Fruit fly (Drosophila melanogaster) whole organism, wandering third instar larva: Measurements from ENCODE around the gene Ugalt.

Experiments used
- Abd-B ChIP-seq: fragments of >200 bp; optimal IDR thresholded peaks from 2 replicates; lab custom pipeline; 2017; ENCODE audit warnings: missing biosample characterization, missing genetic modification characterization
- Dfd ChIP-seq: fragments of >200 bp; optimal IDR thresholded peaks from 2 replicates; lab custom pipeline; 2017; ENCODE audit warnings: missing biosample characterization, missing genetic modification characterization
- Hnf4 ChIP-seq: fragments of 200-800 bp; sonication (Bioruptor generic); optimal IDR thresholded peaks from 2 replicates; lab custom pipeline; 2016; ENCODE audit warnings: missing biosample characterization, mild to moderate bottlenecking, missing genetic modification characterization
- Hr83 ChIP-seq: fragments of 200-300 bp; sonication (Bioruptor generic); optimal IDR thresholded peaks from 2 replicates; lab custom pipeline; 2016; ENCODE audit warnings: missing biosample characterization, mild to moderate bottlenecking, missing genetic modification characterization, moderate library complexity; ENCODE audit not compliant: poor library complexity, severe bottlenecking
- Jra ChIP-seq: sonication (Bioruptor generic); optimal IDR thresholded peaks from 2 replicates; lab custom pipeline; 2016; ENCODE audit warnings: missing biosample characterization, missing genetic modification characterization
- Mio ChIP-seq: sonication (Bioruptor generic); optimal IDR thresholded peaks from 2 replicates; lab custom pipeline; 2016; ENCODE audit warnings: missing biosample characterization, missing genetic modification characterization
- OdsH ChIP-seq: fragments of 200-800 bp; sonication (Bioruptor generic); optimal IDR thresholded peaks from 2 replicates; lab custom pipeline; 2016; ENCODE audit warnings: missing biosample characterization, mild to moderate bottlenecking, missing genetic modification characterization
- Vsx2 ChIP-seq: fragments of 200-300, 225-300 bp; sonication (Bioruptor generic); optimal IDR thresholded peaks from 2 replicates; lab custom pipeline; 2018; ENCODE audit warnings: missing biosample characterization, missing genetic modification characterization; ENCODE audit not compliant: partially characterized antibody
- dl ChIP-seq, 2 experiments: fragments of 175-275, 200-275 bp in 1 of 2; fragments of 200-275 bp in 1 of 2; sonication (Bioruptor generic); optimal IDR thresholded peaks; lab custom pipeline; 2018; ENCODE audit warnings: mild to moderate bottlenecking in 2 of 2, missing biosample characterization in 2 of 2, missing genetic modification characterization in 2 of 2, moderate library complexity in 2 of 2; ENCODE audit not compliant: partially characterized antibody in 2 of 2, insufficient read depth in 1 of 2
- dmrt93B ChIP-seq: fragments of 200-800 bp; sonication (Bioruptor generic); optimal IDR thresholded peaks from 2 replicates; lab custom pipeline; 2018; ENCODE audit warnings: missing biosample characterization, mild to moderate bottlenecking, missing genetic modification characterization
- fru ChIP-seq: fragments of 200-800 bp; sonication (Bioruptor generic); optimal IDR thresholded peaks from 3 replicates; lab custom pipeline; 2016; ENCODE audit warnings: missing biosample characterization, mild to moderate bottlenecking, missing genetic modification characterization
- h ChIP-seq: fragments of 200-800 bp; sonication (Bioruptor generic); optimal IDR thresholded peaks from 3 replicates; lab custom pipeline; 2016; ENCODE audit warnings: missing biosample characterization, mild to moderate bottlenecking, missing genetic modification characterization
- pan ChIP-seq: fragments of >200 bp; optimal IDR thresholded peaks from 2 replicates; lab custom pipeline; 2017
- psq ChIP-seq: fragments of 200-800 bp; sonication (Bioruptor generic); optimal IDR thresholded peaks from 3 replicates; lab custom pipeline; 2017; ENCODE audit warnings: missing biosample characterization, mild to moderate bottlenecking, missing genetic modification characterization, moderate library complexity

DNA sequence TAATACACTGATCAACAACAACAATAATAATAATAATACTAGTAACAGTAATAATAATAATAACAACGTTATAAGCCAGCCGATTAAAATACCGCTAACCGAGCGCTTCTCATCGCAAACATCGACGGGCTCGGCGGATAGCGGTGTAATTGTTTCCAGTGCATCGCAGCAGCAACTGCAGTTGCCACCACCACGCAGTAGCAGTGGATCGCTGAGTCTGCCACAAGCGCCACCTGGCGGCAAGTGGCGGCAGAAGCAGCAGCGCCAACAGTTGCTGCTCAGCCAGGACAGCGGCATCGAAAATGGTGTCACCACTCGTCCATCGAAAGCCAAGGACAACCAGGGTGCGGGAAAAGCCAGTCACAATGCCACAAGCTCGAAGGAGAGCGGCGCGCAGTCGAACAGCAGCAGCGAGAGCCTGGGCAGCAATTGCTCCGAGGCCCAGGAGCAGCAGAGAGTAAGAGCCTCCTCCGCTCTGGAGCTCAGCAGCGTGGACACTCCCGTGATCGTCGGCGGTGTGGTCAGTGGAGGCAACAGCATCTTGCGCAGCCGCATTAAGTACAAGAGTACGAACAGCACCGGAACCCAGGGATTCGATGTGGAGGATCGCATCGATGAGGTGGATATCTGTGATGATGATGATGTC lies 44.1 kb downstream of the Ugalt start:
- TF ChIP-seq Hnf4 (GFP tag; lab: Kevin White, UChicago) (no peak), Dfd (GFP tag; lab: Kevin White, UChicago) (no peak), psq (GFP tag; lab: Kevin White, UChicago) (no peak), Jra (GFP tag; lab: Kevin White, UChicago) (no peak), pan (lab: Kevin White, UChicago) (no peak), OdsH (no peak), Abd-B (no peak), Hr83 (GFP tag; lab: Kevin White, UChicago) (no peak), fru (GFP tag; lab: Kevin White, UChicago) (peak; percentile 13), dl (GFP tag; optimal IDR thresholded peaks at IDR 0.05; lab: Kevin White, UChicago; ENCODE audit: insufficient read depth in 1 of 2, partially characterized antibody in 2 of 2) (no peak), dmrt93B (no peak), Mio (GFP tag; lab: Kevin White, UChicago) (no peak), Vsx2 (no peak), h (GFP tag; lab: Kevin White, UChicago) (no peak)
